Fruit fly (Drosophila melanogaster): ENCODE results near the gene CG44158.

- no peak for TF ChIP-seq CG8478 (optimal IDR thresholded peaks at IDR 0.05)
- TF ChIP-seq CTCF (optimal IDR thresholded peaks at IDR 0.05), result no peak
Observed at dm6 chr3R:18228713-18229222, 20.2 kb downstream of the CG44158 start.
